Fruit fly (Drosophila melanogaster): ENCODE measurements around the gene CG43373.

CG43373 gene

dm6 chr3L:16544220-16544619 lies 1.1 kb upstream of the CG43373 start (continued):
- TF ChIP-seq CHES-1-like (GFP tag; optimal IDR thresholded peaks at IDR 0.05) (no peak), da (GFP tag; optimal IDR thresholded peaks at IDR 0.05) (no peak), croc (GFP tag; conservative IDR thresholded peaks at IDR 0.05) (peak; percentile 20; the same call in 1 of the 3 replicates), Xbp1 (GFP tag; optimal IDR thresholded peaks at IDR 0.05) (peak; percentile 60), tna (GFP tag; IDR thresholded peaks at IDR 0.05; ENCODE audit: partially characterized antibody) (no peak), CG14441 (GFP tag; IDR thresholded peaks at IDR 0.05) (peak; percentile 49; the same call in 1 of the 2 replicates), Xrp1 (GFP tag; IDR thresholded peaks at IDR 0.05) (no peak), vvl (GFP tag; IDR thresholded peaks at IDR 0.05) (no peak), CG3407 (GFP tag; optimal IDR thresholded peaks at IDR 0.05) (peak; percentile 15), chm (GFP tag; IDR thresholded peaks at IDR 0.05) (no peak), ewg (GFP tag; optimal IDR thresholded peaks at IDR 0.05) (peak; percentile 41), CG6272 (GFP tag; IDR thresholded peaks at IDR 0.05) (no peak), CG6791 (GFP tag; IDR thresholded peaks at IDR 0.05; ENCODE audit: partially characterized antibody) (no peak), sim (GFP tag; IDR thresholded peaks at IDR 0.05) (no peak), CG10267 (tag; optimal IDR thresholded peaks at IDR 0.05) (peak; percentile 34), CG12769 (tag; optimal IDR thresholded peaks at IDR 0.05) (peak; percentile 47), HmgZ (tag; optimal IDR thresholded peaks at IDR 0.05) (no peak), br (optimal IDR thresholded peaks at IDR 0.05) (no peak), CG13624 (GFP tag; optimal IDR thresholded peaks at IDR 0.05) (no peak), row (GFP tag; IDR thresholded peaks at IDR 0.05) (no peak), Antp (GFP tag; optimal IDR thresholded peaks at IDR 0.05) (peak; percentile 43), Eip74EF (GFP tag; optimal IDR thresholded peaks at IDR 0.05) (no peak), sima (GFP tag; optimal IDR thresholded peaks at IDR 0.05) (no peak), danr (GFP tag; IDR thresholded peaks at IDR 0.05) (no peak), so (GFP tag; IDR thresholded peaks at IDR 0.05) (no peak), az2 (GFP tag; optimal IDR thresholded peaks at IDR 0.05) (peak; percentile 46), CG6654 (GFP tag; optimal IDR thresholded peaks at IDR 0.05) (no peak), NK7.1 (GFP tag; optimal IDR thresholded peaks at IDR 0.05) (no peak)

dm6 chr3L:16533932-16534331 lies 9.2 kb downstream of the CG43373 start:
- TF ChIP-seq CG17829 (tag; optimal IDR thresholded peaks at IDR 0.05) = peak; percentile 85
- TF ChIP-seq tgo (GFP tag; IDR thresholded peaks at IDR 0.05) = peak; percentile 67; the same call in 2 of the 3 replicates
- peak; percentile 70 for TF ChIP-seq croc (GFP tag; conservative IDR thresholded peaks at IDR 0.05)
- peak; percentile 91 for TF ChIP-seq nmo (GFP tag; optimal IDR thresholded peaks at IDR 0.05)
- TF ChIP-seq ash1 (GFP tag; optimal IDR thresholded peaks at IDR 0.05) = no peak
- TF ChIP-seq pum (GFP tag; optimal IDR thresholded peaks at IDR 0.05) = peak; percentile 71
- TF ChIP-seq CG7271 (tag; optimal IDR thresholded peaks at IDR 0.05) = no peak
- TF ChIP-seq fd64A (GFP tag; optimal IDR thresholded peaks at IDR 0.05) = peak; percentile 19
- peak; percentile 22 for TF ChIP-seq CG2116 (GFP tag; optimal IDR thresholded peaks at IDR 0.05)
- no peak for TF ChIP-seq Neu2 (GFP tag; optimal IDR thresholded peaks at IDR 0.05; ENCODE audit: borderline replicate concordance)
- TF ChIP-seq sug (tag; optimal IDR thresholded peaks at IDR 0.05) = peak; percentile 80
- TF ChIP-seq CG34422 (GFP tag; IDR thresholded peaks at IDR 0.05) = peak; percentile 69; the same call in 1 of the 3 replicates
- TF ChIP-seq slou (GFP tag; optimal IDR thresholded peaks at IDR 0.05) = peak; percentile 54
- TF ChIP-seq CG9876 (GFP tag; optimal IDR thresholded peaks at IDR 0.05) = peak; percentile 46
- peak; percentile 71 for TF ChIP-seq CG1602 (GFP tag; optimal IDR thresholded peaks at IDR 0.05)
- no peak for TF ChIP-seq CG42726 (GFP tag; IDR thresholded peaks at IDR 0.05; ENCODE audit: partially characterized antibody)
- TF ChIP-seq CG11085 (GFP tag; IDR thresholded peaks at IDR 0.05) = peak; percentile 36; the same call in 1 of the 2 replicates
- TF ChIP-seq D19A (tag; optimal IDR thresholded peaks at IDR 0.05) = peak; percentile 81
- TF ChIP-seq CG11695 (GFP tag; IDR thresholded peaks at IDR 0.05) = no peak; the same call in 2 of the 3 replicates
- TF ChIP-seq CG34376 (GFP tag; optimal IDR thresholded peaks at IDR 0.05) = peak; percentile 26
- no peak for TF ChIP-seq br (optimal IDR thresholded peaks at IDR 0.05)
- peak; percentile 78 for TF ChIP-seq CG12104 (GFP tag; optimal IDR thresholded peaks at IDR 0.05)
- TF ChIP-seq peb (GFP tag; IDR thresholded peaks at IDR 0.05) = peak; percentile 44; the same call in 1 of the 2 replicates
- TF ChIP-seq fru (optimal IDR thresholded peaks at IDR 0.05) = no peak
- peak; percentile 64 for TF ChIP-seq Nf-YB (GFP tag; optimal IDR thresholded peaks at IDR 0.05)
- no peak for TF ChIP-seq CG8765 (GFP tag; IDR thresholded peaks at IDR 0.05)
- TF ChIP-seq CG16815 (GFP tag; optimal IDR thresholded peaks at IDR 0.05) = peak; percentile 74
